Fruit fly (Drosophila melanogaster): ENCODE measurements around the gene Itgbn.

The Itgbn gene

dm6 chr2L:21096448-21096994 lies 43.7 kb downstream of the Itgbn start, which contains the start of gene CG34136 (continued):
- TF ChIP-seq pum (GFP tag; optimal IDR thresholded peaks at IDR 0.05) (no peak), CG7271 (tag; optimal IDR thresholded peaks at IDR 0.05) (no peak), Chrac-16 (GFP tag; optimal IDR thresholded peaks at IDR 0.05) (no peak), Mrtf (GFP tag; IDR thresholded peaks at IDR 0.05) (no peak), Dbx (GFP tag; IDR thresholded peaks at IDR 0.05) (no peak), sisA (GFP tag; IDR thresholded peaks at IDR 0.05) (0 out of 2 replicates have a peak, but pooled peaks have one; percentile 28), CG6854 (GFP tag; optimal IDR thresholded peaks at IDR 0.05) (peak; percentile 5), pita (GFP tag; optimal IDR thresholded peaks at IDR 0.05) (no peak), Deaf1 (tag; optimal IDR thresholded peaks at IDR 0.05) (peak; percentile 99), CG33213 (GFP tag; optimal IDR thresholded peaks at IDR 0.05) (no peak), CG12942 (GFP tag; optimal IDR thresholded peaks at IDR 0.05) (no peak), BtbVII (GFP tag; optimal IDR thresholded peaks at IDR 0.05) (peak; percentile 6), zfh1 (GFP tag; IDR thresholded peaks at IDR 0.05) (no peak), Stat92E (GFP tag; optimal IDR thresholded peaks at IDR 0.05) (no peak), CkIIα-i1 (GFP tag; IDR thresholded peaks at IDR 0.05) (no peak), maf-S (GFP tag; optimal IDR thresholded peaks at IDR 0.05) (no peak), pho (GFP tag; optimal IDR thresholded peaks at IDR 0.05) (no peak), CG12236 (GFP tag; optimal IDR thresholded peaks at IDR 0.05) (no peak), Hmx (GFP tag; optimal IDR thresholded peaks at IDR 0.05) (no peak), Asciz (GFP tag; optimal IDR thresholded peaks at IDR 0.05) (peak; percentile 42), usp (GFP tag; optimal IDR thresholded peaks at IDR 0.05) (no peak), CG12155 (GFP tag; optimal IDR thresholded peaks at IDR 0.05) (peak; percentile 22), CG32532 (GFP tag; IDR thresholded peaks at IDR 0.05) (no peak; the same call in 1 of the 2 replicates), CG6175 (GFP tag; IDR thresholded peaks at IDR 0.05) (no peak), CG34422 (GFP tag; IDR thresholded peaks at IDR 0.05) (no peak), lola (GFP tag; optimal IDR thresholded peaks at IDR 0.05) (peak in 1 of 3 experiments; percentile 11), bcd (GFP tag; optimal IDR thresholded peaks at IDR 0.05) (peak; percentile 32), dati (GFP tag; IDR thresholded peaks at IDR 0.05) (no peak), CG33557 (GFP tag; optimal IDR thresholded peaks at IDR 0.05) (no peak), CG13287 (GFP tag; IDR thresholded peaks at IDR 0.05; ENCODE audit: partially characterized antibody) (no peak), gro (GFP tag; optimal IDR thresholded peaks at IDR 0.05) (no peak), HLH4C (GFP tag; IDR thresholded peaks at IDR 0.05; ENCODE audit: partially characterized antibody) (peak; percentile 44; the same call in 1 of the 3 replicates), kni (GFP tag; optimal IDR thresholded peaks at IDR 0.05) (peak; percentile 46), D (optimal IDR thresholded peaks at IDR 0.05) (no peak), D (GFP tag; optimal IDR thresholded peaks at IDR 0.05) (no peak), CG11456 (GFP tag; IDR thresholded peaks at IDR 0.05) (no peak; the same call in 2 of the 3 replicates), cwo (GFP tag; optimal IDR thresholded peaks at IDR 0.05) (peak; percentile 22), Bdp1 (GFP tag; optimal IDR thresholded peaks at IDR 0.05) (no peak), CG10209 (GFP tag; optimal IDR thresholded peaks at IDR 0.05) (peak; percentile 8), CG4707 (GFP tag; optimal IDR thresholded peaks at IDR 0.05) (peak; percentile 73), corto (GFP tag; optimal IDR thresholded peaks at IDR 0.05) (no peak), CG15696 (tag; optimal IDR thresholded peaks at IDR 0.05) (no peak), odd (GFP tag; optimal IDR thresholded peaks at IDR 0.05) (peak; percentile 28), tap (tag; optimal IDR thresholded peaks at IDR 0.05) (no peak), CG4730 (GFP tag; IDR thresholded peaks at IDR 0.05) (no peak), eyg (GFP tag; optimal IDR thresholded peaks at IDR 0.05) (no peak), CG43689 (GFP tag; IDR thresholded peaks at IDR 0.05) (no peak), Sox100B (GFP tag; optimal IDR thresholded peaks at IDR 0.05) (peak; percentile 52), grn (GFP tag; optimal IDR thresholded peaks at IDR 0.05) (no peak), Atf-2 (GFP tag; optimal IDR thresholded peaks at IDR 0.05) (peak; percentile 16), HmgD (GFP tag; optimal IDR thresholded peaks at IDR 0.05) (no peak)

Data from whole organism, embryonic.